Worm (Caenorhabditis elegans) whole organism, midembryonic: ENCODE data around the gene F20D6.12.

Experiments
- T22C8.4 ChIP-seq: fragments of 200-800 bp; sonication (Bioruptor generic); IDR thresholded peaks from 2 replicates; pipeline ENCODE4 v1.3.6; 2022; ENCODE audit warnings: missing genetic modification characterization, missing compliant biosample characterization
- flt-1 ChIP-seq: fragments of 200-800 bp; sonication (Bioruptor generic); IDR thresholded peaks from 2 replicates; pipeline ENCODE4 v1.3.6; 2022; ENCODE audit warnings: missing genetic modification characterization, missing compliant biosample characterization
- ref-1 ChIP-seq: fragments of 200-800 bp; sonication (Bioruptor generic); conservative IDR thresholded peaks from 2 replicates; pipeline ENCODE4 v1.3.6; 2022; ENCODE audit warnings: missing genetic modification reagents, missing genetic modification characterization, missing compliant biosample characterization
- tab-1 ChIP-seq: fragments of 200-800 bp; sonication (Bioruptor generic); IDR thresholded peaks from 2 replicates; pipeline ENCODE4 v1.3.6; 2022; ENCODE audit warnings: missing genetic modification characterization, missing compliant biosample characterization
- ztf-23 ChIP-seq: fragments of 200-800 bp; sonication (Bioruptor generic); IDR thresholded peaks from 2 replicates; pipeline ENCODE4 v1.3.6; 2022; ENCODE audit warnings: missing genetic modification reagents, missing genetic modification characterization, missing compliant biosample characterization

ce11 chrV:8171688-8172087, 18.2 kb downstream of the F20D6.12 start:
- TF ChIP-seq flt-1 (GFP tag; lab: Robert Waterston, UW) (no peak), ref-1 (GFP tag; lab: Robert Waterston, UW) (no peak), T22C8.4 (no peak), tab-1 (no peak), ztf-23 (GFP tag; lab: Robert Waterston, UW) (no peak)
